Worm (Caenorhabditis elegans) whole organism, L3 larva: Measurements from ENCODE around the gene Y65A5A.1.

Experiments used
- ama-1 ChIP-seq: fragments of 150-350 bp; optimal IDR thresholded peaks from 2 replicates; lab custom pipeline; 2018
- ceh-9 ChIP-seq: sonication (generic microtip); optimal IDR thresholded peaks from 2 replicates; lab custom pipeline; 2018; ENCODE audit warnings: missing biosample characterization, missing genetic modification characterization
- elt-3 ChIP-seq, 3 experiments: fragments of 150-350 bp in 1 of 3; sonication (generic microtip) in 2 of 3; optimal IDR thresholded peaks; 2 replicates in 2 of 3; 4 replicates in 1 of 3; lab custom pipeline; 2014 to 2017; ENCODE audit warnings: missing biosample characterization in 3 of 3, missing genetic modification characterization in 3 of 3
- fkh-10 ChIP-seq: sonication (generic microtip); optimal IDR thresholded peaks from 2 replicates; lab custom pipeline; 2017; ENCODE audit warnings: missing biosample characterization, missing genetic modification reagents, missing genetic modification characterization
- lsy-12 ChIP-seq: sonication (generic microtip); optimal IDR thresholded peaks from 2 replicates; lab custom pipeline; 2016; ENCODE audit warnings: mild to moderate bottlenecking, missing genetic modification characterization, missing compliant biosample characterization
- nhr-11 ChIP-seq: fragments of 150-350 bp; optimal IDR thresholded peaks from 2 replicates; lab custom pipeline; 2014; ENCODE audit warnings: missing biosample characterization, missing genetic modification characterization
- nhr-12 ChIP-seq: fragments of 150-350 bp; optimal IDR thresholded peaks from 2 replicates; lab custom pipeline; 2014; ENCODE audit warnings: missing biosample characterization, missing genetic modification characterization
- nhr-237 ChIP-seq: fragments of 150-350 bp; optimal IDR thresholded peaks from 2 replicates; lab custom pipeline; 2014; ENCODE audit warnings: missing biosample characterization, missing genetic modification characterization
- nhr-28 ChIP-seq: fragments of 150-350 bp; optimal IDR thresholded peaks from 2 replicates; lab custom pipeline; 2014; ENCODE audit warnings: missing biosample characterization, missing genetic modification characterization
- nhr-76 ChIP-seq: fragments of 150-350 bp; sonication (generic microtip); optimal IDR thresholded peaks from 5 replicates; lab custom pipeline; 2014; ENCODE audit warnings: missing biosample characterization, missing genetic modification characterization
- skn-1 ChIP-seq: fragments of 150-350 bp; optimal IDR thresholded peaks from 2 replicates; lab custom pipeline; 2014; ENCODE audit warnings: missing biosample characterization, missing genetic modification characterization
- snpc-4 ChIP-seq: fragments of 150-350 bp; optimal IDR thresholded peaks from 2 replicates; lab custom pipeline; 2014; ENCODE audit warnings: missing biosample characterization, missing genetic modification characterization
- unc-39 ChIP-seq: sonication (generic microtip); optimal IDR thresholded peaks from 4 replicates; lab custom pipeline; 2017; ENCODE audit warnings: missing biosample characterization, missing genetic modification characterization

ce11 chrIV:16442963-16443362, 43.3 kb upstream of the Y65A5A.1 start, which contains the start of gene dlc-4:
- TF ChIP-seq ama-1 (lab: Kevin White, UChicago) = no peak
- TF ChIP-seq nhr-28 (tag; lab: Kevin White, UChicago) = no peak
- TF ChIP-seq nhr-11 (tag; lab: Kevin White, UChicago) = no peak
- TF ChIP-seq elt-3 (tag; optimal IDR thresholded peaks at IDR 0.05; lab: Kevin White, UChicago) = no peak
- TF ChIP-seq snpc-4 (tag; lab: Kevin White, UChicago) = no peak
- TF ChIP-seq fkh-10 (GFP tag; lab: Kevin White, UChicago) = no peak
- no peak for TF ChIP-seq ceh-9 (tag; lab: Kevin White, UChicago)
- TF ChIP-seq lsy-12 (tag; lab: Kevin White, UChicago) = no peak
- no peak for TF ChIP-seq nhr-76 (tag; lab: Kevin White, UChicago)
- no peak for TF ChIP-seq nhr-237 (tag; lab: Kevin White, UChicago)
- TF ChIP-seq unc-39 = no peak
- no peak for TF ChIP-seq skn-1 (tag; lab: Kevin White, UChicago)
- no peak for TF ChIP-seq nhr-12 (tag; lab: Kevin White, UChicago)
